Worm (Caenorhabditis elegans): ENCODE data around the gene Y45F3A.1.
A peak's percentile ranks its signal among the peaks of the same experiment; 100 is the strongest.

The Y45F3A.1 gene

DNA sequence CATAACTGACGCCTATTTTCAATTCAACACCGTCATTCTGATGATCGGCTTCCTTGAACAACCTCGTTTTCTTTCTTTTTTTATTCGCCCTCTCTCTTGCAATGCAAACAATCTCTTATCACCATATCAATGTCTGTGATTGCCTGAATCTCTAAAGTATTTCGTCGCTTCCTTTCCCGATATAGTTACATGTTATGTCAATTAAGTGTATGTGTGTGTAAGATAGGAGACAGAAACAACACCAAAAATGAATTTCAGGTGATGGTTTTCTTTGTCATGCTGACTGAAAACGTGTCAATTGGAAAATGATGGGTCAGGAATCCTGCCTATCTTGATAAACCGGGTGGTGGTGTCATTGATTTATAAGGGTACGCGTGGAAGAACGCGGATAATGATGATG, 28.4 kb downstream of the Y45F3A.1 start (continued):
- TF ChIP-seq pha-4 (GFP tag; IDR thresholded peaks at IDR 0.05) (no peak; the same call in 1 of the 2 replicates), pha-4 (tag; optimal IDR thresholded peaks at IDR 0.05) (no peak), vab-7 (GFP tag; IDR thresholded peaks at IDR 0.05) (no peak), dmd-9 (GFP tag; IDR thresholded peaks at IDR 0.05) (no peak), jun-1 (tag; optimal IDR thresholded peaks at IDR 0.05) (peak; percentile 55), mdt-29 (GFP tag; IDR thresholded peaks at IDR 0.05) (0 out of 2 replicates have a peak, but pooled peaks have one; percentile 40), nhr-48 (tag; optimal IDR thresholded peaks at IDR 0.05) (peak; percentile 69), T20F7.1 (GFP tag; optimal IDR thresholded peaks at IDR 0.05) (no peak), D1046.2 (GFP tag; IDR thresholded peaks at IDR 0.05) (no peak), ZK546.5 (tag; optimal IDR thresholded peaks at IDR 0.05) (no peak), Y105C5A.15 (GFP tag; IDR thresholded peaks at IDR 0.05) (no peak), arid-1 (GFP tag; conservative IDR thresholded peaks at IDR 0.05) (no peak), mes-2 (tag; optimal IDR thresholded peaks at IDR 0.05; ENCODE audit: poor library complexity, severe bottlenecking) (no peak), fkh-10 (GFP tag; optimal IDR thresholded peaks at IDR 0.05) (no peak), mxl-3 (GFP tag; optimal IDR thresholded peaks at IDR 0.05) (peak; percentile 87), lin-13 (GFP tag; optimal IDR thresholded peaks at IDR 0.05) (peak; percentile 71), skn-1 (tag; optimal IDR thresholded peaks at IDR 0.05) (no peak), nhr-111 (GFP tag; optimal IDR thresholded peaks at IDR 0.05) (no peak), nhr-76 (tag; optimal IDR thresholded peaks at IDR 0.05) (no peak), tag-97 (GFP tag; IDR thresholded peaks at IDR 0.05) (no peak), hlh-30 (tag; optimal IDR thresholded peaks at IDR 0.05; ENCODE audit: insufficient read depth) (peak; percentile 85), nhr-237 (tag; optimal IDR thresholded peaks at IDR 0.05) (no peak), ceh-44 (GFP tag; IDR thresholded peaks at IDR 0.05) (no peak), mep-1 (tag; optimal IDR thresholded peaks at IDR 0.05) (peak; percentile 55), ceh-32 (tag; optimal IDR thresholded peaks at IDR 0.05; ENCODE audit: poor library complexity) (no peak), dpl-1 (GFP tag; optimal IDR thresholded peaks at IDR 0.05) (peak; percentile 28)

DNA sequence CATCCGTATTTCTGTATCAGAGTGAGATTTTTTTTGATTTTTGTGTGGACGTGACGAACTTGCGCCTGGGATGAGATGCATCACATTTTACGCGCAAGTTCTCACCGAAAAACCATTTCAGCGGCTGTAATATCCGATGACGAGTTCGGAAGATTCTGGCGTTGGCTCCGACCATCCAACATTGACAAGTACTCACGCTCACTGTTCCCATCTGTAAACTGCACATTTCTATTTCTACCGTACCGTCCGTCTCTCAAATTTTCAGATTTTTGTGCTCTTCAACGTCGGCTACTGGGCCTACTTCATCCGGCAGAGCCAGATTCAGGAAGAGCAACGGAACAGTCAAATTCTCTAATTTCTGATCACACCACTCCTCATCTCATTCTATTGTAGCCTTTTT, 34.3 kb downstream of the Y45F3A.1 start:
- TF ChIP-seq hlh-11 (tag; optimal IDR thresholded peaks at IDR 0.05) (no peak), unc-62 (GFP tag; optimal IDR thresholded peaks at IDR 0.05 in 1 of 2) (peak in 1 of 2 experiments; percentile 53), unc-62 (tag; optimal IDR thresholded peaks at IDR 0.05) (no peak), nhr-42 (GFP tag; IDR thresholded peaks at IDR 0.05) (0 out of 2 replicates have a peak, but pooled peaks have one; percentile 37)

DNA sequence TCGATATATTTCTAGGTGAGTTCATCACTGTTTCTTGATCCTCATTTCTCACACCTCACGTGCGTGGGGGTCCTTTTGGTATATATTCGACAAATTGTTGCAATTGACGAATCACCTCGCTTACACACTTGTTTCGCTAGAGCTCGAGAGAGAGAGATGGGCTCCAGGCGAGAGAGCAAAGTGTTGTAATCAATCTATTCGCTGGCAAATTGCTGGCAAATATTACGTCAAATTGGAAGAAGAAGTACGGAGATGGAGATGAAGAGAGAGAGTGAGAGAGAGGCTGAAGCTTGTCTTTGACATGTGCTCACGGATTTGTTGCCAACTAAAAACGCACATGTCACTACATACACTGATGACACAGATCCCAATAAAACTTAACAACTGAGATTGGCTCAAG, 35.8 kb downstream of the Y45F3A.1 start:
- TF ChIP-seq mep-1 (tag; optimal IDR thresholded peaks at IDR 0.05) (no peak), aha-1 (tag) (peak; percentile 82), F44E2.7 (GFP tag; IDR thresholded peaks at IDR 0.05) (no peak), lin-29 (GFP tag; IDR thresholded peaks at IDR 0.05) (no peak), nhr-6 (tag; optimal IDR thresholded peaks at IDR 0.05) (no peak), nhr-11 (tag; optimal IDR thresholded peaks at IDR 0.05) (peak; percentile 67), unc-62 (GFP tag; optimal IDR thresholded peaks at IDR 0.05 in 1 of 2) (peak in 1 of 2 experiments; percentile 48), unc-62 (tag; optimal IDR thresholded peaks at IDR 0.05) (no peak), hlh-11 (tag; optimal IDR thresholded peaks at IDR 0.05) (peak; percentile 27), mes-2 (tag; optimal IDR thresholded peaks at IDR 0.05; ENCODE audit: poor library complexity, severe bottlenecking) (peak; percentile 4), rbr-2 (tag; optimal IDR thresholded peaks at IDR 0.05) (no peak), ceh-62 (tag; optimal IDR thresholded peaks at IDR 0.05) (no peak), nhr-28 (tag; optimal IDR thresholded peaks at IDR 0.05) (no peak), vab-7 (GFP tag; IDR thresholded peaks at IDR 0.05) (no peak), mxl-3 (GFP tag; optimal IDR thresholded peaks at IDR 0.05) (peak; percentile 50), spr-3 (GFP tag; optimal IDR thresholded peaks at IDR 0.05) (no peak), D1046.2 (GFP tag; IDR thresholded peaks at IDR 0.05) (no peak), F26F4.8 (GFP tag; conservative IDR thresholded peaks at IDR 0.05) (no peak), lir-3 (tag; optimal IDR thresholded peaks at IDR 0.05) (no peak), hif-1 (tag; optimal IDR thresholded peaks at IDR 0.05) (no peak), ctbp-1 (GFP tag; IDR thresholded peaks at IDR 0.05) (no peak)
